Fruit fly (Drosophila melanogaster) whole organism, embryonic: ENCODE results near the gene Sgs1.

Source experiments
- Bteb2 ChIP-seq: fragments of 200-800 bp; sonication (Bioruptor generic); optimal IDR thresholded peaks from 2 replicates; lab custom pipeline; 2016; ENCODE audit warnings: missing biosample characterization, missing genetic modification characterization
- CG10147 ChIP-seq: fragments of 200-800 bp; sonication (Bioruptor generic); optimal IDR thresholded peaks from 2 replicates; lab custom pipeline; 2019; ENCODE audit warnings: missing biosample characterization, mild to moderate bottlenecking, missing genetic modification characterization, moderate library complexity
- CG11247 ChIP-seq: fragments of 200-800 bp; sonication (Bioruptor generic); IDR thresholded peaks from 2 replicates; pipeline ENCODE4 v1.3.6; 2022; ENCODE audit warnings: missing biosample characterization, missing genetic modification characterization
- CG11560 ChIP-seq: fragments of 200-800 bp; sonication (Bioruptor generic); IDR thresholded peaks from 3 replicates; pipeline ENCODE4 v1.3.6; 2022; ENCODE audit warnings: missing biosample characterization, missing genetic modification characterization
- CG11723 ChIP-seq: fragments of 200-800 bp; sonication (Bioruptor generic); optimal IDR thresholded peaks from 2 replicates; lab custom pipeline; 2017; ENCODE audit warnings: missing biosample characterization, mild to moderate bottlenecking, missing genetic modification characterization
- CG12236 ChIP-seq: fragments of 200-800 bp; sonication (Bioruptor generic); optimal IDR thresholded peaks from 2 replicates; lab custom pipeline; 2016; ENCODE audit warnings: missing biosample characterization, missing genetic modification characterization
- CG12299 ChIP-seq: fragments of 200-800 bp; sonication (Bioruptor generic); optimal IDR thresholded peaks from 2 replicates; lab custom pipeline; 2018; ENCODE audit warnings: missing biosample characterization, mild to moderate bottlenecking, missing genetic modification characterization
- CG13624 ChIP-seq: fragments of 200-800 bp; sonication (Bioruptor generic); optimal IDR thresholded peaks from 2 replicates; lab custom pipeline; 2016; ENCODE audit warnings: missing biosample characterization, missing genetic modification characterization
- CG13775 ChIP-seq: fragments of 200-800 bp; sonication (Bioruptor generic); optimal IDR thresholded peaks from 3 replicates; lab custom pipeline; 2017; ENCODE audit warnings: missing biosample characterization, mild to moderate bottlenecking, missing genetic modification characterization
- CG13894 ChIP-seq: fragments of 200-800 bp; sonication (Bioruptor generic); optimal IDR thresholded peaks from 3 replicates; lab custom pipeline; 2018; ENCODE audit warnings: missing biosample characterization, mild to moderate bottlenecking, missing genetic modification characterization, moderate library complexity
- CG14441 ChIP-seq: fragments of 200-800 bp; sonication (Bioruptor generic); IDR thresholded peaks from 2 replicates; pipeline ENCODE4 v1.3.6; 2022; ENCODE audit warnings: missing biosample characterization, missing genetic modification characterization
- CG17912 ChIP-seq: fragments of 200-800 bp; sonication (Bioruptor generic); optimal IDR thresholded peaks from 2 replicates; lab custom pipeline; 2018; ENCODE audit warnings: missing biosample characterization, mild to moderate bottlenecking, missing genetic modification characterization
- CG2129 ChIP-seq: fragments of 200-800 bp; sonication (Bioruptor generic); IDR thresholded peaks from 2 replicates; pipeline ENCODE4 v1.3.6; 2022; ENCODE audit warnings: missing biosample characterization, missing genetic modification characterization; ENCODE audit not compliant: partially characterized antibody
- CG3281 ChIP-seq: fragments of 200-800 bp; sonication (Bioruptor generic); optimal IDR thresholded peaks from 3 replicates; lab custom pipeline; 2017; ENCODE audit warnings: missing biosample characterization, mild to moderate bottlenecking, missing genetic modification characterization
- CG33213 ChIP-seq: fragments of 200-800 bp; sonication (Bioruptor generic); optimal IDR thresholded peaks from 3 replicates; lab custom pipeline; 2016; ENCODE audit warnings: missing biosample characterization, missing genetic modification characterization
- CG4424 ChIP-seq: fragments of 200-800 bp; sonication (Bioruptor generic); optimal IDR thresholded peaks from 3 replicates; lab custom pipeline; 2016; ENCODE audit warnings: missing biosample characterization, missing genetic modification characterization
- CG4707 ChIP-seq: fragments of 200-800 bp; sonication (Bioruptor generic); optimal IDR thresholded peaks from 2 replicates; lab custom pipeline; 2018; ENCODE audit warnings: missing biosample characterization, mild to moderate bottlenecking, missing genetic modification characterization, moderate library complexity
- CG6254 ChIP-seq: fragments of 200-800 bp; sonication (Bioruptor generic); optimal IDR thresholded peaks from 3 replicates; lab custom pipeline; 2017; ENCODE audit warnings: mild to moderate bottlenecking, missing biosample characterization, missing genetic modification reagents, missing genetic modification characterization
- CG7745 ChIP-seq: fragments of 200-800 bp; sonication (Bioruptor generic); optimal IDR thresholded peaks from 2 replicates; lab custom pipeline; 2018; ENCODE audit warnings: missing biosample characterization, mild to moderate bottlenecking, missing genetic modification characterization, moderate library complexity
- CG7963 ChIP-seq: fragments of 200-800 bp; sonication (Bioruptor generic); IDR thresholded peaks from 3 replicates; pipeline ENCODE4 v1.3.6; 2022; ENCODE audit warnings: missing biosample characterization, missing genetic modification characterization; ENCODE audit not compliant: partially characterized antibody
- CG7987 ChIP-seq: fragments of 200-800 bp; sonication (Bioruptor generic); optimal IDR thresholded peaks from 2 replicates; lab custom pipeline; 2018; ENCODE audit warnings: missing biosample characterization, mild to moderate bottlenecking, missing genetic modification characterization, moderate library complexity
- CG8290 ChIP-seq, 3 experiments: fragments of 200-800 bp; sonication (Bioruptor generic); optimal IDR thresholded peaks; 2 replicates each; lab custom pipeline; 2016 to 2019; ENCODE audit warnings: missing biosample characterization in 3 of 3, missing genetic modification characterization in 3 of 3, mild to moderate bottlenecking in 2 of 3, moderate library complexity in 1 of 3
- CG9797 ChIP-seq: fragments of 200-800 bp; sonication (Bioruptor generic); optimal IDR thresholded peaks from 3 replicates; lab custom pipeline; 2018; ENCODE audit warnings: missing biosample characterization, mild to moderate bottlenecking, missing genetic modification characterization
- H2.0 ChIP-seq: fragments of 200-800 bp; sonication (Bioruptor generic); IDR thresholded peaks from 2 replicates; pipeline ENCODE4 v1.3.6; 2022; ENCODE audit warnings: missing biosample characterization, missing genetic modification characterization
- HLH3B ChIP-seq: fragments of 200-800 bp; sonication (Bioruptor generic); IDR thresholded peaks from 2 replicates; pipeline ENCODE4 v1.3.6; 2022; ENCODE audit warnings: missing biosample characterization, missing genetic modification characterization
- HLH54F ChIP-seq: fragments of 200-800 bp; sonication (Bioruptor generic); optimal IDR thresholded peaks from 3 replicates; lab custom pipeline; 2016; ENCODE audit warnings: missing biosample characterization, missing genetic modification characterization
- Lhr ChIP-seq: fragments of 200-800 bp; sonication (Bioruptor generic); optimal IDR thresholded peaks from 3 replicates; lab custom pipeline; 2017; ENCODE audit warnings: mild to moderate bottlenecking, missing biosample characterization, missing genetic modification reagents, missing genetic modification characterization
- Pdp1 ChIP-seq, 2 experiments: fragments of 200-800 bp; sonication (Bioruptor generic); optimal IDR thresholded peaks; 3 replicates each; lab custom pipeline; 2016; ENCODE audit warnings: missing biosample characterization in 2 of 2, missing genetic modification characterization in 2 of 2, mild to moderate bottlenecking in 1 of 2, moderate library complexity in 1 of 2
- Taf1 ChIP-seq: fragments of 200-800 bp; sonication (Bioruptor generic); IDR thresholded peaks from 2 replicates; pipeline ENCODE4 v1.3.6; 2022; ENCODE audit warnings: missing biosample characterization, missing genetic modification characterization
- chif ChIP-seq, 2 experiments: fragments of 200-800 bp; sonication (Bioruptor generic); optimal IDR thresholded peaks; 3 replicates each; lab custom pipeline; 2016; ENCODE audit warnings: missing biosample characterization in 2 of 2, missing genetic modification characterization in 2 of 2
- chm ChIP-seq: fragments of 200-800 bp; sonication (Bioruptor generic); IDR thresholded peaks from 2 replicates; pipeline ENCODE4 v1.3.6; 2022; ENCODE audit warnings: missing biosample characterization, missing genetic modification characterization
- danr ChIP-seq: fragments of 200-800 bp; sonication (Bioruptor generic); IDR thresholded peaks from 2 replicates; pipeline ENCODE4 v1.3.6; 2022; ENCODE audit warnings: missing biosample characterization, missing genetic modification characterization
- dimm ChIP-seq: fragments of 200-800 bp; sonication (Bioruptor generic); IDR thresholded peaks from 2 replicates; pipeline ENCODE4 v1.3.6; 2022; ENCODE audit warnings: missing biosample characterization, missing genetic modification characterization
- dmrt11E ChIP-seq: fragments of 200-800 bp; sonication (Bioruptor generic); optimal IDR thresholded peaks from 3 replicates; lab custom pipeline; 2018; ENCODE audit warnings: missing biosample characterization, mild to moderate bottlenecking, missing genetic modification characterization, moderate library complexity
- dmrt99B ChIP-seq: fragments of 200-800 bp; sonication (Bioruptor generic); optimal IDR thresholded peaks from 2 replicates; lab custom pipeline; 2018; ENCODE audit warnings: missing biosample characterization, mild to moderate bottlenecking, missing genetic modification characterization, moderate library complexity
- exex ChIP-seq: fragments of 200-800 bp; sonication (Bioruptor generic); optimal IDR thresholded peaks from 4 replicates; lab custom pipeline; 2018; ENCODE audit warnings: missing biosample characterization, mild to moderate bottlenecking, missing genetic modification characterization, moderate library complexity
- insv ChIP-seq, 2 experiments: fragments of 200-800 bp; sonication (Bioruptor generic); optimal IDR thresholded peaks; 3 replicates each; lab custom pipeline; 2016 to 2018; ENCODE audit warnings: missing biosample characterization in 2 of 2, missing genetic modification characterization in 2 of 2
- ken ChIP-seq: fragments of 200-800 bp; sonication (Bioruptor generic); IDR thresholded peaks from 3 replicates; pipeline ENCODE4 v1.3.6; 2022; ENCODE audit warnings: missing biosample characterization, missing genetic modification characterization
- lbe ChIP-seq: fragments of 200-800 bp; sonication (Bioruptor generic); optimal IDR thresholded peaks from 2 replicates; lab custom pipeline; 2016; ENCODE audit warnings: missing biosample characterization, mild to moderate bottlenecking, missing genetic modification characterization
- lola ChIP-seq, 3 experiments: fragments of >200 bp in 2 of 3; fragments of 200-800 bp in 1 of 3; sonication (Bioruptor generic) in 1 of 3; optimal IDR thresholded peaks; 2 replicates each; lab custom pipeline; 2017 to 2019; ENCODE audit warnings: missing biosample characterization in 3 of 3, missing genetic modification characterization in 3 of 3, mild to moderate bottlenecking in 1 of 3, moderate library complexity in 1 of 3
- luna ChIP-seq: fragments of 200-800 bp; sonication (Bioruptor generic); optimal IDR thresholded peaks from 2 replicates; lab custom pipeline; 2016; ENCODE audit warnings: missing biosample characterization, missing genetic modification characterization
- mam ChIP-seq: fragments of 200-800 bp; sonication (Bioruptor generic); optimal IDR thresholded peaks from 3 replicates; lab custom pipeline; 2016; ENCODE audit warnings: missing biosample characterization, missing genetic modification characterization
- org-1 ChIP-seq: fragments of 200-800 bp; sonication (Bioruptor generic); optimal IDR thresholded peaks from 2 replicates; lab custom pipeline; 2017; ENCODE audit warnings: missing biosample characterization, missing genetic modification characterization
- run ChIP-seq: fragments of 200-800 bp; sonication (Bioruptor generic); optimal IDR thresholded peaks from 3 replicates; lab custom pipeline; 2018; ENCODE audit warnings: missing biosample characterization, mild to moderate bottlenecking, missing genetic modification characterization
- ssp ChIP-seq: fragments of 200-800 bp; sonication (Bioruptor generic); IDR thresholded peaks from 2 replicates; pipeline ENCODE4 v1.3.6; 2022; ENCODE audit warnings: missing biosample characterization, missing genetic modification characterization
- stwl ChIP-seq: fragments of 200-800 bp; sonication (Bioruptor generic); optimal IDR thresholded peaks from 3 replicates; lab custom pipeline; 2018; ENCODE audit warnings: missing biosample characterization, mild to moderate bottlenecking, missing genetic modification characterization, moderate library complexity
- tin ChIP-seq: fragments of 200-800 bp; sonication (Bioruptor generic); optimal IDR thresholded peaks from 3 replicates; lab custom pipeline; 2016; ENCODE audit warnings: missing biosample characterization, missing genetic modification characterization
- ttk ChIP-seq: fragments of 200-800 bp; sonication (Bioruptor generic); IDR thresholded peaks from 2 replicates; pipeline ENCODE4 v2.1.2; 2022; ENCODE audit warnings: missing biosample characterization, missing genetic modification characterization
- tx ChIP-seq: fragments of 200-800 bp; sonication (Bioruptor generic); optimal IDR thresholded peaks from 2 replicates; lab custom pipeline; 2016; ENCODE audit warnings: missing biosample characterization, missing genetic modification characterization
- zfh2 ChIP-seq: fragments of 200-800 bp; sonication (Bioruptor generic); optimal IDR thresholded peaks from 2 replicates; lab custom pipeline; 2016; ENCODE audit warnings: missing biosample characterization, missing genetic modification characterization

Gene Sgs1

DNA sequence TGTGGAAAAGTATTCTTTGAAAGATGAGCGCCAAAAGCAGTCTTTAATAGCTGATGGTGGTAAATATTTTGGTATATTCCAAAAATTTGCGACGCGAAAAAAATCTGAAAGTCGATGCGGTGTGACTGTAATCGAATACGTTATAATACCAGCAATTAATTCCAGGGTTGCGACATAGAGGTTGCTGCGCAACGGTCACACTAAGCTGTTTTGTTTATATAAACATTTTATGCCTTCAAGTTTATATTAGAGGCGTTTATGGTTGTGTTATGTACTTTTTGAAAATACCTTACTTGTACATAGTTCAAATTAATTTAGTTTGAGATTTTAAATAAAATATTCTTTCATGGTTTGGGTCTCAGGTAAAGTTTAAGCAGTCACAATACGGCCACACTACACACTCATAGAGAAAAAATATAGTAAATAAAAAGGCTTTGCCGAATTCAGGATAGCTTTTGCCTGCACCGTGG, 34.2 kb downstream of the Sgs1 start, which contains the start of gene CG14043 (continued):
- no peak for TF ChIP-seq HLH54F (GFP tag; lab: Kevin White, UChicago)
- no peak for TF ChIP-seq exex (tag; lab: Kevin White, UChicago)
- peak; percentile 84 for TF ChIP-seq stwl
- peak in 1 of 2 experiments; percentile 19 for TF ChIP-seq insv (GFP tag; optimal IDR thresholded peaks at IDR 0.05; lab: Kevin White, UChicago)
- no peak for TF ChIP-seq CG7987 (GFP tag; lab: Kevin White, UChicago)
- no peak for TF ChIP-seq CG6254 (GFP tag; lab: Kevin White, UChicago)
- TF ChIP-seq CG7745 (tag; lab: Kevin White, UChicago): no peak
- peak; percentile 40 for TF ChIP-seq CG4424
- TF ChIP-seq Pdp1 (GFP tag; optimal IDR thresholded peaks at IDR 0.05; lab: Kevin White, UChicago): peak in 1 of 2 experiments; percentile 95
- no peak for TF ChIP-seq run (tag; lab: Kevin White, UChicago)
- no peak for TF ChIP-seq CG12299 (tag; lab: Kevin White, UChicago)
- peak; percentile 85 for TF ChIP-seq Lhr (GFP tag; lab: Kevin White, UChicago)
- TF ChIP-seq CG13775 (GFP tag; lab: Kevin White, UChicago): peak; percentile 31
- peak; percentile 1 for TF ChIP-seq CG8290 (GFP tag; optimal IDR thresholded peaks at IDR 0.05; lab: Kevin White, UChicago)
- no peak for TF ChIP-seq CG8290 (tag; optimal IDR thresholded peaks at IDR 0.05; lab: Kevin White, UChicago)
- TF ChIP-seq org-1: no peak
- no peak for TF ChIP-seq CG17912 (GFP tag; lab: Kevin White, UChicago)
- TF ChIP-seq dimm (GFP tag; lab: Robert Waterston, UW): no peak
- no peak for TF ChIP-seq Taf1 (GFP tag; lab: Robert Waterston, UW)
- peak in 1 of 3 experiments; percentile 5 for TF ChIP-seq lola (GFP tag; optimal IDR thresholded peaks at IDR 0.05; lab: Kevin White, UChicago)
- no peak for TF ChIP-seq dmrt99B
- TF ChIP-seq Bteb2: peak; percentile 36
- peak; percentile 36 for TF ChIP-seq mam
- no peak for TF ChIP-seq CG4707 (GFP tag; lab: Kevin White, UChicago)
- TF ChIP-seq CG13624 (GFP tag; lab: Kevin White, UChicago): peak; percentile 54
- no peak for TF ChIP-seq CG12236
- TF ChIP-seq luna (GFP tag; lab: Kevin White, UChicago): no peak
- TF ChIP-seq lbe (GFP tag; lab: Kevin White, UChicago): no peak
- TF ChIP-seq zfh2 (GFP tag; lab: Kevin White, UChicago): no peak
- no peak for TF ChIP-seq CG13894
- peak; percentile 4 for TF ChIP-seq tin (GFP tag; lab: Kevin White, UChicago)
- peak; percentile 61 for TF ChIP-seq CG33213 (GFP tag; lab: Kevin White, UChicago)
- TF ChIP-seq CG7963 (GFP tag; lab: Robert Waterston, UW): no peak
- no peak for TF ChIP-seq CG14441 (GFP tag; lab: Robert Waterston, UW)
- TF ChIP-seq H2.0 (GFP tag; lab: Robert Waterston, UW): no peak
- peak; percentile 99 for TF ChIP-seq CG9797 (GFP tag; lab: Kevin White, UChicago)
- no peak for TF ChIP-seq HLH3B (GFP tag; lab: Robert Waterston, UW)
- TF ChIP-seq CG11247: no peak
- TF ChIP-seq ttk: no peak
- TF ChIP-seq CG3281 (GFP tag; lab: Kevin White, UChicago): peak; percentile 78
- peak in 1 of 2 experiments; percentile 33 for TF ChIP-seq chif (GFP tag; optimal IDR thresholded peaks at IDR 0.05; lab: Kevin White, UChicago)
- no peak for TF ChIP-seq ssp
- no peak for TF ChIP-seq CG10147 (GFP tag; lab: Kevin White, UChicago)
- no peak for TF ChIP-seq CG11723 (GFP tag; lab: Kevin White, UChicago)
- no peak for TF ChIP-seq dmrt11E (tag; lab: Kevin White, UChicago)
- no peak; the same call in 2 of the 3 replicates for TF ChIP-seq ken (GFP tag; lab: Robert Waterston, UW)
- no peak for TF ChIP-seq tx (GFP tag; lab: Kevin White, UChicago)
- TF ChIP-seq CG2129 (GFP tag; lab: Robert Waterston, UW): no peak
- peak; percentile 32; the same call in 1 of the 3 replicates for TF ChIP-seq CG11560 (tag; lab: Robert Waterston, UW)
- no peak for TF ChIP-seq chm (GFP tag; lab: Robert Waterston, UW)
- TF ChIP-seq danr (GFP tag; lab: Robert Waterston, UW): no peak
